Worm (Caenorhabditis elegans) whole organism, young adult: Measurements from ENCODE around the gene gsr-1.

Experiments used
- B0336.3 ChIP-seq: fragments of 200-800 bp; sonication (Bioruptor generic); IDR thresholded peaks from 2 replicates; pipeline ENCODE4 v1.3.6; 2022; ENCODE audit warnings: missing genetic modification characterization, missing compliant biosample characterization
- C17E4.6 ChIP-seq: fragments of 200-800 bp; sonication (Bioruptor generic); IDR thresholded peaks from 2 replicates; pipeline ENCODE4 v1.3.6; 2022; ENCODE audit warnings: missing genetic modification reagents, missing genetic modification characterization, missing compliant biosample characterization
- F22D6.2 ChIP-seq: sonication (generic microtip); optimal IDR thresholded peaks from 2 replicates; lab custom pipeline; 2016; ENCODE audit warnings: mild to moderate bottlenecking, missing genetic modification characterization, missing compliant biosample characterization
- F49E8.2 ChIP-seq: sonication (generic microtip); optimal IDR thresholded peaks from 3 replicates; lab custom pipeline; 2017; ENCODE audit warnings: missing genetic modification characterization, mild to moderate bottlenecking, missing compliant biosample characterization, antibody characterized with exemption, moderate library complexity; ENCODE audit not compliant: insufficient read depth
- F55B11.4 ChIP-seq: sonication (generic microtip); optimal IDR thresholded peaks from 2 replicates; lab custom pipeline; 2016; ENCODE audit warnings: missing compliant biosample characterization, missing genetic modification characterization, borderline replicate concordance; ENCODE audit not compliant: insufficient read depth
- Y67H2A.10 ChIP-seq: fragments of 200-800 bp; sonication (Bioruptor generic); conservative IDR thresholded peaks from 2 replicates; pipeline ENCODE4 v1.3.6; 2022; ENCODE audit warnings: missing genetic modification reagents, missing genetic modification characterization, missing compliant biosample characterization
- Y95B8A.8 ChIP-seq: fragments of 200-800 bp; sonication (Bioruptor generic); IDR thresholded peaks from 2 replicates; pipeline ENCODE4 v1.3.6; 2022; ENCODE audit warnings: missing genetic modification reagents, missing genetic modification characterization, missing compliant biosample characterization
- ZK185.1 ChIP-seq: sonication (generic microtip); optimal IDR thresholded peaks from 2 replicates; lab custom pipeline; 2016; ENCODE audit warnings: mild to moderate bottlenecking, missing genetic modification characterization, missing compliant biosample characterization; ENCODE audit not compliant: poor library complexity, severe bottlenecking
- ama-1 ChIP-seq, 3 experiments: fragments of 150-350 bp in 1 of 3; sonication (generic microtip) in 2 of 3; optimal IDR thresholded peaks; 2 replicates each; lab custom pipeline; 2014 to 2018; ENCODE audit warnings: missing biosample characterization in 2 of 3, missing genetic modification characterization in 2 of 3, missing genetic modification reagents in 2 of 3
- attf-6 ChIP-seq: fragments of 200-800 bp; sonication (Bioruptor generic); IDR thresholded peaks from 2 replicates; pipeline ENCODE4 v1.3.6; 2022; ENCODE audit warnings: missing genetic modification reagents, missing genetic modification characterization, missing compliant biosample characterization
- bed-2 ChIP-seq: fragments of 200-800 bp; sonication (Bioruptor generic); IDR thresholded peaks from 2 replicates; pipeline ENCODE4 v1.3.6; 2022; ENCODE audit warnings: missing genetic modification reagents, missing genetic modification characterization, missing compliant biosample characterization
- ccch-3 ChIP-seq: fragments of 200-800 bp; sonication (Bioruptor generic); optimal IDR thresholded peaks from 2 replicates; lab custom pipeline; 2018; ENCODE audit warnings: mild to moderate bottlenecking, missing genetic modification characterization, missing compliant biosample characterization
- ceh-27 ChIP-seq: fragments of 200-800 bp; sonication (Bioruptor generic); optimal IDR thresholded peaks from 2 replicates; lab custom pipeline; 2018; ENCODE audit warnings: mild to moderate bottlenecking, missing genetic modification characterization, moderate library complexity, missing compliant biosample characterization
- ceh-58 ChIP-seq: fragments of 200-800 bp; sonication (Bioruptor generic); IDR thresholded peaks from 2 replicates; pipeline ENCODE4 v1.3.6; 2022; ENCODE audit warnings: missing genetic modification characterization, missing compliant biosample characterization
- ceh-91 ChIP-seq: fragments of 200-800 bp; sonication (Bioruptor generic); IDR thresholded peaks from 2 replicates; pipeline ENCODE4 v1.3.6; 2022; ENCODE audit warnings: missing genetic modification reagents, missing genetic modification characterization, missing compliant biosample characterization
- dox-1 ChIP-seq: fragments of 200-800 bp; sonication (Bioruptor generic); IDR thresholded peaks from 2 replicates; pipeline ENCODE4 v1.3.6; 2022; ENCODE audit warnings: missing genetic modification reagents, missing genetic modification characterization, missing compliant biosample characterization
- efl-1 ChIP-seq: fragments of 150-350 bp; optimal IDR thresholded peaks from 2 replicates; lab custom pipeline; 2014; ENCODE audit warnings: missing biosample characterization, missing genetic modification reagents, missing genetic modification characterization
- egrh-3 ChIP-seq: fragments of 200-800 bp; sonication (Bioruptor generic); IDR thresholded peaks from 2 replicates; pipeline ENCODE4 v1.3.6; 2022; ENCODE audit warnings: missing genetic modification reagents, missing genetic modification characterization, missing compliant biosample characterization
- hlh-12 ChIP-seq: sonication (generic microtip); optimal IDR thresholded peaks from 2 replicates; lab custom pipeline; 2016; ENCODE audit warnings: missing genetic modification characterization, missing compliant biosample characterization
- hmg-1.2 ChIP-seq: fragments of 200-800 bp; sonication (Bioruptor generic); IDR thresholded peaks from 2 replicates; pipeline ENCODE4 v1.3.6; 2022; ENCODE audit warnings: missing genetic modification reagents, missing genetic modification characterization, missing compliant biosample characterization
- hmg-20 ChIP-seq: fragments of 200-800 bp; sonication (Bioruptor generic); IDR thresholded peaks from 2 replicates; pipeline ENCODE4 v1.3.6; 2022; ENCODE audit warnings: missing genetic modification reagents, missing genetic modification characterization, missing compliant biosample characterization
- hsf-1 ChIP-seq: fragments of 200-800 bp; sonication (Bioruptor generic); IDR thresholded peaks from 2 replicates; pipeline ENCODE4 v1.3.6; 2022; ENCODE audit warnings: missing genetic modification reagents, missing genetic modification characterization, missing compliant biosample characterization
- let-526 ChIP-seq: fragments of 200-800 bp; sonication (Bioruptor generic); IDR thresholded peaks from 2 replicates; pipeline ENCODE4 v1.3.6; 2022; ENCODE audit warnings: missing genetic modification reagents, missing genetic modification characterization, missing compliant biosample characterization
- let-607 ChIP-seq, 2 experiments: fragments of 200-800 bp in 1 of 2; sonication (Bioruptor generic) in 1 of 2; sonication (generic microtip) in 1 of 2; optimal IDR thresholded peaks; 2 replicates each; lab custom pipeline; 2016 to 2018; ENCODE audit warnings: mild to moderate bottlenecking in 2 of 2, missing compliant biosample characterization in 2 of 2, missing genetic modification characterization in 2 of 2, moderate library complexity in 2 of 2, missing genotype in 1 of 2
- lin-54 ChIP-seq: fragments of 200-800 bp; sonication (Bioruptor generic); optimal IDR thresholded peaks from 2 replicates; lab custom pipeline; 2018; ENCODE audit warnings: mild to moderate bottlenecking, missing genetic modification characterization, missing compliant biosample characterization
- lsl-1 ChIP-seq: fragments of 200-800 bp; sonication (Bioruptor generic); optimal IDR thresholded peaks from 2 replicates; lab custom pipeline; 2018; ENCODE audit warnings: mild to moderate bottlenecking, missing genetic modification characterization, moderate library complexity, missing compliant biosample characterization
- madf-6 ChIP-seq: fragments of 200-800 bp; sonication (Bioruptor generic); IDR thresholded peaks from 2 replicates; pipeline ENCODE4 v1.3.6; 2022; ENCODE audit warnings: missing genetic modification reagents, missing genetic modification characterization, missing compliant biosample characterization
- nfya-1 ChIP-seq: sonication (generic microtip); optimal IDR thresholded peaks from 2 replicates; lab custom pipeline; 2017; ENCODE audit warnings: antibody characterized with exemption, missing compliant biosample characterization, missing genetic modification characterization, borderline replicate concordance; ENCODE audit not compliant: insufficient read depth
- nfya-2 ChIP-seq: fragments of 200-800 bp; sonication (Bioruptor generic); IDR thresholded peaks from 2 replicates; pipeline ENCODE4 v1.3.6; 2022; ENCODE audit warnings: missing genetic modification reagents, missing genetic modification characterization, missing compliant biosample characterization
- nfyb-1 ChIP-seq: fragments of 200-800 bp; sonication (Bioruptor generic); IDR thresholded peaks from 2 replicates; pipeline ENCODE4 v1.3.6; 2022; ENCODE audit warnings: missing genetic modification reagents, missing genetic modification characterization, missing compliant biosample characterization
- nhr-179 ChIP-seq: sonication (generic microtip); optimal IDR thresholded peaks from 2 replicates; lab custom pipeline; 2016; ENCODE audit warnings: mild to moderate bottlenecking, missing genetic modification characterization, missing compliant biosample characterization
- nhr-80 ChIP-seq: sonication (generic microtip); optimal IDR thresholded peaks from 2 replicates; lab custom pipeline; 2016; ENCODE audit warnings: missing genetic modification characterization, missing compliant biosample characterization
- pbrm-1 ChIP-seq: fragments of 200-800 bp; sonication (Bioruptor generic); IDR thresholded peaks from 2 replicates; pipeline ENCODE4 v1.3.6; 2022; ENCODE audit warnings: missing genetic modification reagents, missing genetic modification characterization, missing compliant biosample characterization
- snpc-1.1 ChIP-seq: sonication (generic microtip); optimal IDR thresholded peaks from 2 replicates; lab custom pipeline; 2017; ENCODE audit warnings: missing genetic modification characterization, mild to moderate bottlenecking, missing compliant biosample characterization, antibody characterized with exemption, moderate library complexity, missing genotype, missing genetic modification reagents; ENCODE audit not compliant: insufficient read depth
- unc-62 ChIP-seq: fragments of 150-350 bp; optimal IDR thresholded peaks from 2 replicates; lab custom pipeline; 2014; ENCODE audit warnings: missing biosample characterization, missing genetic modification reagents, missing genetic modification characterization
- xnd-1 ChIP-seq: sonication (generic microtip); optimal IDR thresholded peaks from 2 replicates; lab custom pipeline; 2016; ENCODE audit warnings: missing genotype, missing genetic modification reagents, missing genetic modification characterization, missing compliant biosample characterization
- zfh-2 ChIP-seq: fragments of 200-800 bp; sonication (Bioruptor generic); conservative IDR thresholded peaks from 2 replicates; pipeline ENCODE4 v1.3.6; 2022; ENCODE audit warnings: missing genetic modification reagents, missing genetic modification characterization, missing compliant biosample characterization
- ztf-22 ChIP-seq: fragments of 200-800 bp; sonication (Bioruptor generic); optimal IDR thresholded peaks from 2 replicates; lab custom pipeline; 2018; ENCODE audit warnings: mild to moderate bottlenecking, missing genetic modification characterization, moderate library complexity, missing compliant biosample characterization
- ztf-26 ChIP-seq: sonication (generic microtip); optimal IDR thresholded peaks from 2 replicates; lab custom pipeline; 2017; ENCODE audit warnings: missing genetic modification characterization, missing compliant biosample characterization
- ztf-6 ChIP-seq: fragments of 200-800 bp; sonication (Bioruptor generic); IDR thresholded peaks from 2 replicates; pipeline ENCODE4 v1.3.6; 2022; ENCODE audit warnings: missing genetic modification reagents, missing genetic modification characterization, missing compliant biosample characterization

The gsr-1 gene

ce11 chrIII:3620652-3621051, 30.1 kb upstream of the gsr-1 start:
- TF ChIP-seq ceh-58 (GFP tag; lab: Robert Waterston, UW), result no peak
- TF ChIP-seq let-607 (tag; optimal IDR thresholded peaks at IDR 0.05; lab: Kevin White, UChicago), result no peak
- no peak for TF ChIP-seq lsl-1 (GFP tag; lab: Kevin White, UChicago)
- TF ChIP-seq Y67H2A.10 (GFP tag; lab: Robert Waterston, UW), result no peak
- TF ChIP-seq egrh-3 (GFP tag; lab: Robert Waterston, UW), result no peak
- no peak for TF ChIP-seq ccch-3 (GFP tag; lab: Kevin White, UChicago)
- no peak for TF ChIP-seq xnd-1 (tag; lab: Kevin White, UChicago)
- peak; percentile 39 for TF ChIP-seq ceh-27
- peak; percentile 38; the same call in 1 of the 2 replicates for TF ChIP-seq hmg-1.2 (GFP tag; lab: Robert Waterston, UW)
- 0 out of 2 replicates have a peak, but pooled peaks have one; percentile 27 for TF ChIP-seq pbrm-1 (GFP tag; lab: Robert Waterston, UW)
- no peak for TF ChIP-seq lin-54 (GFP tag; lab: Kevin White, UChicago)
- TF ChIP-seq nfya-2 (GFP tag; lab: Robert Waterston, UW), result no peak
- TF ChIP-seq nhr-179 (tag; lab: Kevin White, UChicago), result no peak
- no peak for TF ChIP-seq ZK185.1 (tag; lab: Kevin White, UChicago)
- no peak for TF ChIP-seq Y95B8A.8
- no peak for TF ChIP-seq ztf-22 (GFP tag; lab: Kevin White, UChicago)
- no peak for TF ChIP-seq bed-2 (GFP tag; lab: Robert Waterston, UW)
- no peak for TF ChIP-seq F55B11.4 (tag; lab: Kevin White, UChicago)
- no peak for TF ChIP-seq F22D6.2 (tag; lab: Kevin White, UChicago)
- no peak for TF ChIP-seq C17E4.6 (GFP tag; lab: Robert Waterston, UW)
- no peak for TF ChIP-seq madf-6 (GFP tag; lab: Robert Waterston, UW)
- TF ChIP-seq B0336.3 (GFP tag; lab: Robert Waterston, UW), result no peak
- TF ChIP-seq ztf-6 (GFP tag; lab: Robert Waterston, UW), result no peak
- no peak for TF ChIP-seq unc-62
- TF ChIP-seq hsf-1 (GFP tag; lab: Robert Waterston, UW), result no peak
- TF ChIP-seq hmg-20 (GFP tag; lab: Robert Waterston, UW), result no peak
- no peak for TF ChIP-seq ceh-91 (GFP tag; lab: Robert Waterston, UW)
- 0 out of 2 replicates have a peak, but pooled peaks have one; percentile 9 for TF ChIP-seq let-526
- TF ChIP-seq nfyb-1 (GFP tag; lab: Robert Waterston, UW), result no peak
- TF ChIP-seq snpc-1.1 (tag; lab: Kevin White, UChicago), result no peak
- no peak for TF ChIP-seq hlh-12 (tag; lab: Kevin White, UChicago)
- no peak for TF ChIP-seq F49E8.2 (tag; lab: Kevin White, UChicago)
- no peak for TF ChIP-seq nfya-1 (tag; lab: Kevin White, UChicago)
- TF ChIP-seq efl-1, result no peak
- no peak for TF ChIP-seq ama-1 (optimal IDR thresholded peaks at IDR 0.05; lab: Kevin White, UChicago)
- no peak for TF ChIP-seq ama-1 (GFP tag; optimal IDR thresholded peaks at IDR 0.05; lab: Kevin White, UChicago)
- TF ChIP-seq, all 124 proteins: peak for 4

- TF ChIP-seq dox-1 (GFP tag; lab: Robert Waterston, UW) (peak; percentile 51; the same call in 1 of the 2 replicates), nhr-80 (peak; percentile 93), attf-6 (GFP tag; lab: Robert Waterston, UW) (no peak), ztf-26 (no peak), let-607 (tag; optimal IDR thresholded peaks at IDR 0.05; lab: Kevin White, UChicago) (peak; percentile 12 to 60), zfh-2 (peak; percentile 41; the same call in 1 of the 2 replicates)
- TF ChIP-seq, all 124 proteins: peak for 4
Observed at ce11 chrIII:3621211-3621897, 29.4 kb upstream of the gsr-1 start.
